Worm (Caenorhabditis elegans) whole organism, L2 larva: Measurements from ENCODE around the gene F52E1.14.
A peak's percentile ranks its signal among the peaks of the same experiment; 100 is the strongest.

Experiments
- C34F6.9 ChIP-seq: fragments of 150-350 bp; optimal IDR thresholded peaks from 2 replicates; lab custom pipeline; 2014; ENCODE audit warnings: missing biosample characterization, missing genetic modification characterization
- F13H6.1 ChIP-seq: sonication (generic microtip); optimal IDR thresholded peaks from 2 replicates; lab custom pipeline; 2016; ENCODE audit warnings: missing genetic modification characterization, missing compliant biosample characterization
- ama-1 ChIP-seq: fragments of 150-350 bp; optimal IDR thresholded peaks from 2 replicates; lab custom pipeline; 2018; ENCODE audit warnings: inconsistent platforms
- blmp-1 ChIP-seq: sonication (generic microtip); optimal IDR thresholded peaks from 2 replicates; lab custom pipeline; 2017; ENCODE audit warnings: missing genetic modification characterization, mild to moderate bottlenecking, missing compliant biosample characterization, antibody characterized with exemption, moderate library complexity; ENCODE audit not compliant: insufficient read depth
- ceh-82 ChIP-seq: fragments of 150-350 bp; optimal IDR thresholded peaks from 2 replicates; lab custom pipeline; 2014; ENCODE audit warnings: missing biosample characterization, missing genetic modification characterization
- crh-2 ChIP-seq: sonication (generic microtip); optimal IDR thresholded peaks from 2 replicates; lab custom pipeline; 2017; ENCODE audit warnings: missing biosample characterization, missing genetic modification characterization
- egl-27 ChIP-seq: sonication (generic microtip); optimal IDR thresholded peaks from 3 replicates; lab custom pipeline; 2017; ENCODE audit warnings: missing biosample characterization, missing genetic modification reagents, missing genetic modification characterization
- fos-1 ChIP-seq: fragments of 150-350 bp; optimal IDR thresholded peaks from 2 replicates; lab custom pipeline; 2014; ENCODE audit warnings: missing biosample characterization, missing genetic modification characterization
- gmeb-1 ChIP-seq: fragments of 150-350 bp; optimal IDR thresholded peaks from 2 replicates; lab custom pipeline; 2014; ENCODE audit warnings: missing biosample characterization, missing genetic modification characterization
- lin-11 ChIP-seq: fragments of 150-350 bp; sonication (generic microtip); optimal IDR thresholded peaks from 2 replicates; lab custom pipeline; 2014; ENCODE audit warnings: missing biosample characterization, missing genetic modification characterization, inconsistent platforms, mixed read lengths
- nhr-129 ChIP-seq: fragments of 150-350 bp; optimal IDR thresholded peaks from 2 replicates; lab custom pipeline; 2014; ENCODE audit warnings: missing biosample characterization, missing genetic modification characterization
- nhr-23 ChIP-seq: fragments of 150-350 bp; optimal IDR thresholded peaks from 2 replicates; lab custom pipeline; 2014; ENCODE audit warnings: missing biosample characterization, missing genetic modification reagents, missing genetic modification characterization
- nhr-25 ChIP-seq: fragments of 150-350 bp; sonication (generic microtip); optimal IDR thresholded peaks from 3 replicates; lab custom pipeline; 2014; ENCODE audit warnings: missing biosample characterization, missing genetic modification characterization
- sma-9 ChIP-seq, 2 experiments: fragments of 150-350 bp in 1 of 2; sonication (generic microtip) in 1 of 2; optimal IDR thresholded peaks; 2 replicates each; lab custom pipeline; 2014 to 2016; ENCODE audit warnings: missing genetic modification characterization in 2 of 2, mild to moderate bottlenecking in 1 of 2, missing biosample characterization in 1 of 2, missing compliant biosample characterization in 1 of 2, missing genetic modification reagents in 1 of 2, moderate library complexity in 1 of 2
- snpc-4 ChIP-seq: fragments of 150-350 bp; optimal IDR thresholded peaks from 2 replicates; lab custom pipeline; 2014; ENCODE audit warnings: missing biosample characterization, missing genetic modification characterization
- unc-39 ChIP-seq: fragments of 150-350 bp; optimal IDR thresholded peaks from 2 replicates; lab custom pipeline; 2014; ENCODE audit warnings: missing biosample characterization, missing genetic modification characterization
- zag-1 ChIP-seq: fragments of 150-350 bp; optimal IDR thresholded peaks from 2 replicates; lab custom pipeline; 2014; ENCODE audit warnings: missing biosample characterization, missing genetic modification characterization
- ztf-4 ChIP-seq: fragments of 150-350 bp; optimal IDR thresholded peaks from 2 replicates; lab custom pipeline; 2014; ENCODE audit warnings: missing biosample characterization, missing genetic modification characterization

F52E1.14 gene

DNA sequence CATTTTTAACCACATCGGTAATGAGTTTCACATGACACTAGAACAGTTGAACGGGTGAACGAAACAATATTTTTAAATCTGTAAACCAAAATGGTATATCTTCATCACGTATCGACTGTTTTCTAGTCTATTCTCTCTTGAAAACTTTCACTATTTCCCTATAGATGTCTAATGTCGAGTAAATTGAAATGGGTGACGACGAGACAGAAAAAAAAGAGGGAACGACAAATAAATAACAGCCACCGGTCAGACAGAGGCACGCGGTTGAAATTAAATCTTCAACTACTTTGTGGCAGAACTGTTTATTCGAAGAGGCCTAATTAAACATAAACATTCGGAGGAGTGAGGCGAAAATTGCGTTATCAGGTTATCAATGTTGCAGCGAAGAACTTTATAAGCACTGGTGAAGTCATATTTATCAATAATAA lies 50.7 kb downstream of the F52E1.14 start:
- TF ChIP-seq ztf-4 (tag; lab: Kevin White, UChicago) = no peak
- no peak for TF ChIP-seq C34F6.9 (tag; lab: Kevin White, UChicago)
- no peak for TF ChIP-seq ama-1
- TF ChIP-seq unc-39 (tag; lab: Kevin White, UChicago) = no peak
- peak; percentile 73 for TF ChIP-seq blmp-1 (tag; lab: Kevin White, UChicago)
- TF ChIP-seq crh-2 = peak; percentile 37
- TF ChIP-seq lin-11 = no peak
- peak; percentile 65 for TF ChIP-seq fos-1
- TF ChIP-seq nhr-129 (tag; lab: Kevin White, UChicago) = peak; percentile 36
- peak; percentile 36 for TF ChIP-seq F13H6.1 (tag; lab: Kevin White, UChicago)
- no peak for TF ChIP-seq egl-27
- TF ChIP-seq nhr-25 (tag; lab: Kevin White, UChicago) = peak; percentile 35
- peak; percentile 5 for TF ChIP-seq sma-9 (GFP tag; optimal IDR thresholded peaks at IDR 0.05; lab: Kevin White, UChicago)
- no peak for TF ChIP-seq sma-9 (tag; optimal IDR thresholded peaks at IDR 0.05; lab: Kevin White, UChicago)
- no peak for TF ChIP-seq nhr-23 (tag; lab: Kevin White, UChicago)
- TF ChIP-seq ceh-82 (tag; lab: Kevin White, UChicago) = no peak
- TF ChIP-seq zag-1 (tag; lab: Kevin White, UChicago) = no peak
- TF ChIP-seq gmeb-1 (tag; lab: Kevin White, UChicago) = peak; percentile 32
- TF ChIP-seq snpc-4 (tag; lab: Kevin White, UChicago) = no peak
- TF ChIP-seq, all 48 proteins: peak for 8
